Fruit fly (Drosophila melanogaster) whole organism, prepupa: ENCODE results near the gene Gk2.
A peak's percentile ranks its signal among the peaks of the same experiment; 100 is the strongest.

Source experiments
- Blimp-1 ChIP-seq: fragments of 200-800 bp; sonication (Bioruptor generic); optimal IDR thresholded peaks from 3 replicates; lab custom pipeline; 2017; ENCODE audit warnings: missing biosample characterization, missing genetic modification characterization, mild to moderate bottlenecking, moderate library complexity, missing genetic modification reagents
- CG10669 ChIP-seq: fragments of 200-800 bp; sonication (Bioruptor generic); optimal IDR thresholded peaks from 3 replicates; lab custom pipeline; 2018; ENCODE audit warnings: missing biosample characterization, mild to moderate bottlenecking, missing genetic modification characterization, moderate library complexity
- CG11762 ChIP-seq: fragments of 200-800 bp; sonication (Bioruptor generic); optimal IDR thresholded peaks from 3 replicates; lab custom pipeline; 2016; ENCODE audit warnings: missing biosample characterization, missing genetic modification characterization; ENCODE audit not compliant: insufficient read depth
- CG15336 ChIP-seq: fragments of 200-800 bp; sonication (Bioruptor generic); IDR thresholded peaks from 2 replicates; pipeline ENCODE4 v1.3.6; 2022; ENCODE audit warnings: missing biosample characterization, missing genetic modification characterization
- CG16779 ChIP-seq: fragments of 200-800 bp; sonication (Bioruptor generic); optimal IDR thresholded peaks from 3 replicates; lab custom pipeline; 2017; ENCODE audit warnings: missing biosample characterization, mild to moderate bottlenecking, missing genetic modification characterization
- CG32006 ChIP-seq: fragments of 200-800 bp; sonication (Bioruptor generic); optimal IDR thresholded peaks from 3 replicates; lab custom pipeline; 2017; ENCODE audit warnings: missing biosample characterization, mild to moderate bottlenecking, missing genetic modification characterization
- CG34406 ChIP-seq: fragments of 200-800 bp; sonication (Bioruptor generic); optimal IDR thresholded peaks from 3 replicates; lab custom pipeline; 2016; ENCODE audit warnings: missing biosample characterization, missing genetic modification characterization
- CG6163 ChIP-seq: fragments of 200-800 bp; sonication (Bioruptor generic); IDR thresholded peaks from 3 replicates; pipeline ENCODE4 v1.3.6; 2022; ENCODE audit warnings: missing biosample characterization, missing genetic modification characterization
- CG6276 ChIP-seq: fragments of 200-800 bp; sonication (Bioruptor generic); optimal IDR thresholded peaks from 2 replicates; lab custom pipeline; 2017; ENCODE audit warnings: missing biosample characterization, mild to moderate bottlenecking, missing genetic modification characterization
- CG6792 ChIP-seq: fragments of 200-800 bp; sonication (Bioruptor generic); optimal IDR thresholded peaks from 3 replicates; lab custom pipeline; 2016; ENCODE audit warnings: missing biosample characterization, missing genetic modification characterization
- CG6808 ChIP-seq: fragments of 200-800 bp; sonication (Bioruptor generic); optimal IDR thresholded peaks from 3 replicates; lab custom pipeline; 2017; ENCODE audit warnings: missing biosample characterization, missing genetic modification characterization, mild to moderate bottlenecking, moderate library complexity, missing genetic modification reagents
- CG6854 ChIP-seq: fragments of 200-800 bp; sonication (Bioruptor generic); optimal IDR thresholded peaks from 2 replicates; lab custom pipeline; 2017; ENCODE audit warnings: missing biosample characterization, mild to moderate bottlenecking, missing genetic modification characterization
- CG7368 ChIP-seq: fragments of 200-800 bp; sonication (Bioruptor generic); optimal IDR thresholded peaks from 3 replicates; lab custom pipeline; 2016; ENCODE audit warnings: missing biosample characterization, missing genetic modification characterization
- CG8119 ChIP-seq: fragments of 200-800 bp; sonication (Bioruptor generic); IDR thresholded peaks from 3 replicates; pipeline ENCODE4 v1.3.6; 2022; ENCODE audit warnings: missing biosample characterization, missing genetic modification characterization
- CG8319 ChIP-seq: fragments of 200-800 bp; sonication (Bioruptor generic); optimal IDR thresholded peaks from 3 replicates; lab custom pipeline; 2016; ENCODE audit warnings: missing biosample characterization, missing genetic modification characterization
- CG9139 ChIP-seq: fragments of 200-800 bp; sonication (Bioruptor generic); optimal IDR thresholded peaks from 3 replicates; lab custom pipeline; 2017; ENCODE audit warnings: missing biosample characterization, mild to moderate bottlenecking, missing genetic modification characterization
- Eip75B ChIP-seq: fragments of 200-800 bp; sonication (Bioruptor generic); optimal IDR thresholded peaks from 3 replicates; lab custom pipeline; 2016; ENCODE audit warnings: missing biosample characterization, missing genetic modification characterization
- Eip78C ChIP-seq: fragments of 200-800 bp; sonication (Bioruptor generic); peaks from one replicate; lab custom pipeline; 2016; ENCODE audit warnings: missing biosample characterization, missing genetic modification characterization
- Ets96B ChIP-seq: fragments of 200-800 bp; optimal IDR thresholded peaks from 2 replicates; lab custom pipeline; 2019; ENCODE audit warnings: missing biosample characterization, mild to moderate bottlenecking, missing genetic modification characterization, moderate library complexity
- Lpt ChIP-seq: fragments of 200-800 bp; sonication (Bioruptor generic); optimal IDR thresholded peaks from 3 replicates; lab custom pipeline; 2016; ENCODE audit warnings: missing biosample characterization, missing genetic modification characterization
- Met ChIP-seq: fragments of 200-800 bp; sonication (Bioruptor generic); optimal IDR thresholded peaks from 3 replicates; lab custom pipeline; 2016; ENCODE audit warnings: missing biosample characterization, missing genetic modification characterization
- Sox102F ChIP-seq: fragments of 200-800 bp; sonication (Bioruptor generic); optimal IDR thresholded peaks from 2 replicates; lab custom pipeline; 2016; ENCODE audit warnings: missing biosample characterization, mild to moderate bottlenecking, missing genetic modification characterization
- Sox14 ChIP-seq: fragments of 200-800 bp; sonication (Bioruptor generic); optimal IDR thresholded peaks from 3 replicates; lab custom pipeline; 2016; ENCODE audit warnings: missing biosample characterization, missing genetic modification characterization
- Sox15 ChIP-seq: fragments of 200-800 bp; sonication (Bioruptor generic); optimal IDR thresholded peaks from 3 replicates; lab custom pipeline; 2016; ENCODE audit warnings: missing biosample characterization, missing genetic modification characterization
- acj6 ChIP-seq: fragments of 200-800 bp; sonication (Bioruptor generic); optimal IDR thresholded peaks from 3 replicates; lab custom pipeline; 2016; ENCODE audit warnings: missing biosample characterization, missing genetic modification characterization
- cyc ChIP-seq: fragments of 200-800 bp; sonication (Bioruptor generic); optimal IDR thresholded peaks from 3 replicates; lab custom pipeline; 2016; ENCODE audit warnings: missing biosample characterization, missing genetic modification characterization
- dac ChIP-seq: fragments of 200-800 bp; sonication (Bioruptor generic); optimal IDR thresholded peaks from 2 replicates; lab custom pipeline; 2017; ENCODE audit warnings: missing biosample characterization, mild to moderate bottlenecking, missing genetic modification characterization
- eg ChIP-seq: fragments of 200-800 bp; sonication (Bioruptor generic); IDR thresholded peaks from 3 replicates; pipeline ENCODE4 v1.3.6; 2022; ENCODE audit warnings: missing biosample characterization, missing genetic modification characterization
- fd59A ChIP-seq: fragments of 200-800 bp; sonication (Bioruptor generic); optimal IDR thresholded peaks from 2 replicates; lab custom pipeline; 2017; ENCODE audit warnings: missing biosample characterization, mild to moderate bottlenecking, missing genetic modification characterization, missing genetic modification reagents
- fkh ChIP-seq: fragments of 200-800 bp; sonication (Bioruptor generic); optimal IDR thresholded peaks from 3 replicates; lab custom pipeline; 2017; ENCODE audit warnings: missing biosample characterization, mild to moderate bottlenecking, missing genetic modification characterization, moderate library complexity
- lz ChIP-seq: fragments of 200-800 bp; sonication (Bioruptor generic); optimal IDR thresholded peaks from 3 replicates; lab custom pipeline; 2016; ENCODE audit warnings: missing biosample characterization, missing genetic modification characterization
- net ChIP-seq: fragments of 200-800 bp; sonication (Bioruptor generic); optimal IDR thresholded peaks from 3 replicates; lab custom pipeline; 2016; ENCODE audit warnings: missing biosample characterization, missing genetic modification characterization
- salr ChIP-seq, 2 experiments: fragments of 200-800 bp; sonication (Bioruptor generic); optimal IDR thresholded peaks; 3 replicates each; lab custom pipeline; 2016 to 2018; ENCODE audit warnings: missing biosample characterization in 2 of 2, missing genetic modification characterization in 2 of 2, mild to moderate bottlenecking in 1 of 2
- spab ChIP-seq: fragments of 200-800 bp; sonication (Bioruptor generic); optimal IDR thresholded peaks from 2 replicates; lab custom pipeline; 2017; ENCODE audit warnings: missing biosample characterization, mild to moderate bottlenecking, missing genetic modification characterization, missing genetic modification reagents
- ss ChIP-seq, 2 experiments: fragments of 200-800 bp; sonication (Bioruptor generic); optimal IDR thresholded peaks; 2 replicates in 1 of 2; 3 replicates in 1 of 2; lab custom pipeline; 2017 to 2018; ENCODE audit warnings: mild to moderate bottlenecking in 2 of 2, missing biosample characterization in 2 of 2, missing genetic modification characterization in 2 of 2, moderate library complexity in 1 of 2
- svp ChIP-seq: fragments of 200-800 bp; sonication (Bioruptor generic); peaks from one replicate; lab custom pipeline; 2016; ENCODE audit warnings: missing biosample characterization, missing genetic modification characterization
- vri ChIP-seq: fragments of 200-800 bp; sonication (Bioruptor generic); optimal IDR thresholded peaks from 3 replicates; lab custom pipeline; 2016; ENCODE audit warnings: missing biosample characterization, mild to moderate bottlenecking, missing genetic modification characterization

The Gk2 gene

DNA sequence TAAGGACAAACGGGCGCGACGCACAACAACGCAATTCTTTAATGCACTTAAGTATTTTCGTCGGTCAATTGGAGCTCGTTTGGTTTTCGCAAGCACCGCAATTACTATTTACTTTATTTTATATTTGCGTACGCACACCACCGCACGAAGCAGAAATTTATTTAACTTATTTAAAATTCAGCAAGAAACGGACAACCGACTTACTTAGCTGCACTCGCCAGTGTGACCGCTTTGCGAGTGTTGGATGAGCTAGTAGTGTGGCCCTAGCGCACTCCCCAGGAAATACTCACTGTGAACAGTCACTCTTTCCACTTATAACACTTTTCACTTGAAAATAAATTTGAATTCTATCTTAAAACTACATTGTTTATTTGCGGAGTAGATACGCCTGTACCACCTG lies 7.3 kb upstream of the Gk2 start, which contains the start of gene drpr (continued):
- TF ChIP-seq Sox14 (GFP tag; lab: Kevin White, UChicago) (peak; percentile 50), CG9139 (GFP tag; lab: Kevin White, UChicago) (peak; percentile 30), spab (GFP tag; lab: Kevin White, UChicago) (no peak)

DNA sequence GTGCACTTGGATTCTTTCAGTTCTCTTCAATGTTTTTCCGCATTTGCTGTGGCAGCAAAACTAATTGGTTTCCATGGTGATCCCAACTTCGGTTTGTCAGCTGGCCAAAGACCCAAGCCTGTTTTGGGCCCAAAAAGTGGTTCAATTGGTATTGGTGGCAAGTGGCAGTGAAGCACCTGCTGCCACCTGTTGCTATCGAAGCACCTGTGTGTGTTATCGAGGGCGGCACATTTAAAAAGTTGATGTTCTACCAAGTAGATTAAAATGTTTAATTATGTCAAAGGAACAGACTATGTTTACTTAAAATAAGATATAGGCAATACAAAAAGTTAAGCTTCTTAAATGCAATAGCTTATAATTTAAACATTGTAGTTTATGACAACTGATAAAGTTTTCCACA lies 2.6 kb upstream of the Gk2 start, which contains the start of gene Oseg4:
Gene Oseg4 (minus strand): TSS at position 165 of the 400 bp plus-strand sequence.
- TF ChIP-seq CG6808 (GFP tag; lab: Kevin White, UChicago), result no peak
- TF ChIP-seq CG11762 (GFP tag; lab: Kevin White, UChicago), result no peak
- no peak for TF ChIP-seq Met (GFP tag; lab: Kevin White, UChicago)

DNA sequence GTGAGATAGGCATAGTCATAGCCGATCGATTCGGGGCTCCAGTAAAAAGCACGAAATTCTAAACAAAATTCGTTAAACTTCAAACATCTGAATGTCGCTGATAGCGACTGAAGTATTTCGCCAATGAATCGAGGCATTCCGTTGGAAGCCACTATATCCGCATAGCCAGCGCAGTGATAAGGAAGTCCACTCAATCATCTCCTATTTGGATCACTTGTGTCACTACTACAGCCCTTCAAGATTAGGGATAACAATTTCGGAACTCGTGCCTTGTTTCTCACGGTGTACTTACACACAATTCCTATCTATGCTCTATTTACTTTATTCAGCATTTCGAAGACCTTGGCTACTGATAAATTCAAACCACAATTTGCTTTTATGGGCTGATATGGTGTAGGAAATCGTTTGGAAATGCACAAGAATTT lies 297 bp upstream of the Gk2 start, which contains the start of gene PIG-Wb:
Gene PIG-Wb (minus strand): TSS at position 209 of the 425 bp plus-strand sequence.
- TF ChIP-seq Blimp-1 (no peak), Eip75B (GFP tag; lab: Kevin White, UChicago) (no peak), dac (GFP tag; lab: Kevin White, UChicago) (no peak), fkh (GFP tag; lab: Kevin White, UChicago) (peak; percentile 44), CG7368 (no peak)

DNA sequence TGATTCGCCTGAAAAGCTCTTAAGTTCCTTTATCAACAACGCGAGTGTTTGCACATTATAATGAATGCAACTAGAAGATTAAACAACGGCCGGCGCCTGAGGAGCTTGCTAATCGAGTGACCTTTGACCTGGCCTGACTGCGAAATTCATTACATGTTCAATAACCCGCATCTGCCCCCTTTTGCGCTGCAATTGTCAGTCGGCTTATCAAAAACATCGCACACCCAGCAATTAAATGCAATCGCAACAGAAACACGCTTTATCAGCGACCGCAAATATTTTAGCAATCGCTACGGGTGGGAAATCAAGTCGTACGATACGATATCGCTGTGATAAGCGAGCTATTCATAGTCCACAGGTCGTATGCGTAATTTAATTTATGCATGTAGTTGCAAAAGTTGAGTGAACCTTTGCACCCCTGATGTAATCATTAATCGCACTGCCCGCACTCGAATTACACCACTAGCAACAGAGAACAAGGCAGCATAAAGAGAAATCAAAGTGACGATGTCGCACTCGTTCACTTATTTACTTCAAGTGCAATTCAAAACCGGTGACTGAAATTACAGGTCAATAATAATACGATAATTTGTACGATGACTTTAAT lies 1.4 kb downstream of the Gk2 start:
- TF ChIP-seq CG6163 (0 out of 3 replicates have a peak, but pooled peaks have one; percentile 14), ss (GFP tag; optimal IDR thresholded peaks at IDR 0.05; lab: Kevin White, UChicago) (peak in 1 of 2 experiments; percentile 37), acj6 (GFP tag; lab: Kevin White, UChicago) (no peak), CG6854 (GFP tag; lab: Kevin White, UChicago) (no peak), CG34406 (no peak), CG6808 (GFP tag; lab: Kevin White, UChicago) (no peak), CG9139 (GFP tag; lab: Kevin White, UChicago) (no peak), CG6276 (GFP tag; lab: Kevin White, UChicago) (peak; percentile 38), eg (GFP tag; lab: Robert Waterston, UW) (0 out of 3 replicates have a peak, but pooled peaks have one; percentile 16), CG6792 (GFP tag; lab: Kevin White, UChicago) (no peak), CG15336 (GFP tag; lab: Robert Waterston, UW) (0 out of 2 replicates have a peak, but pooled peaks have one; percentile 15), net (GFP tag; lab: Kevin White, UChicago) (no peak), salr (GFP tag; optimal IDR thresholded peaks at IDR 0.05; lab: Kevin White, UChicago) (no peak), svp (GFP tag; lab: Kevin White, UChicago) (peak; percentile 96), CG8119 (no peak), vri (peak; percentile 81), fd59A (GFP tag; lab: Kevin White, UChicago) (no peak), Lpt (GFP tag; lab: Kevin White, UChicago) (no peak)

DNA sequence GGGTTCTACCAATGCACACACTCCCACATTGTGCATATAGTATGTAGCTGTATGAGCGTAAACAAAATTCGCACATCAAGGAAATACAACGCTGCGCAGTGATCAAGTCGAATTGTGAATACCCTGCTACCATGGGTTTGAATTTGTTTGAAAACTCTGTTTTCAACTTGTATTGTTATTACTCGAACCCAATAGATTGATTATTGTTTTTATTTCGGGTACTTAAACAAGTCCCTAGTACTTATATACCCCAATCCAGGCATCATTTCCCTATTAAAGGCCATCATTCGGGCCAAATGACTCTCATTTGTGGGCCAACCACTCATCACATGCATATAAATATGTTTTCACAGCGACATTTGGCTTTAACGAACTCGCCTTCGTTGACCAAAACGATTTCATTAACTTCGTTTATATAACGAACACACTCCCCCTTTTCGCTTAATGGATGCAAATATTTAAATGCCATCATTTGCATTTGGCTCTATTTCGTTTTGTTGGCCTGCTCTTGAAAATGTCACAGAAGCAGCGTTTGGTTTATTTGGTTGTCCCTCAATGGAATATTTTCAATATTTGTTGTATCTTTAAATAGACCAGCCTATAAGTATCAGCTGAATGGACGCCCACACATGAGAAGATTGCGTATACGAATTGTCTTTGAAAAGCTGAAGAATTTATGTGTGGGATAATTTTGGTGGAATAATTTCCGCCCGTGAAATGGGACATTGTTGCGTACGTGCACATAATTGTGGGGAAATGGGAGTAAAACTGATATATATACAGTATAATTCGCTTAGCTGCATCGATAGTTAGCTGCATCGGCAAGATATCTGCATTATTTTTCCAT lies 2.1 kb downstream of the Gk2 start:
- TF ChIP-seq Sox14 (GFP tag; lab: Kevin White, UChicago) (peak; percentile 54), CG6792 (GFP tag; lab: Kevin White, UChicago) (peak; percentile 44), vri (no peak), lz (GFP tag; lab: Kevin White, UChicago) (peak; percentile 75), spab (GFP tag; lab: Kevin White, UChicago) (no peak), acj6 (GFP tag; lab: Kevin White, UChicago) (peak; percentile 45), CG8119 (peak; percentile 67), net (GFP tag; lab: Kevin White, UChicago) (peak; percentile 53), Met (GFP tag; lab: Kevin White, UChicago) (peak; percentile 65), CG16779 (tag; lab: Kevin White, UChicago) (no peak), ss (GFP tag; optimal IDR thresholded peaks at IDR 0.05; lab: Kevin White, UChicago) (no peak), Sox102F (peak; percentile 60), cyc (GFP tag; lab: Kevin White, UChicago) (no peak), Eip78C (GFP tag; lab: Kevin White, UChicago) (peak; percentile 88), CG15336 (GFP tag; lab: Robert Waterston, UW) (peak; percentile 49; the same call in 1 of the 2 replicates), CG32006 (GFP tag; lab: Kevin White, UChicago) (peak; percentile 63), Sox15 (GFP tag; lab: Kevin White, UChicago) (peak; percentile 57), eg (GFP tag; lab: Robert Waterston, UW) (peak; percentile 78), CG10669 (GFP tag; lab: Kevin White, UChicago) (no peak), CG6808 (GFP tag; lab: Kevin White, UChicago) (no peak), Blimp-1 (no peak), Ets96B (tag; lab: Kevin White, UChicago) (no peak), CG8319 (GFP tag; lab: Kevin White, UChicago) (peak; percentile 18), CG7368 (no peak), fkh (GFP tag; lab: Kevin White, UChicago) (peak; percentile 14)
